Worm (Caenorhabditis elegans) whole organism, L2 larva: ENCODE results near the gene dnj-16.

ENCODE experiments used
- ama-1 ChIP-seq: fragments of 150-350 bp; optimal IDR thresholded peaks from 2 replicates; lab custom pipeline; 2018; ENCODE audit warnings: inconsistent platforms
- ceh-16 ChIP-seq: fragments of 150-350 bp; optimal IDR thresholded peaks from 2 replicates; lab custom pipeline; 2014; ENCODE audit warnings: missing biosample characterization, missing genetic modification characterization
- ceh-82 ChIP-seq: fragments of 150-350 bp; optimal IDR thresholded peaks from 2 replicates; lab custom pipeline; 2014; ENCODE audit warnings: missing biosample characterization, missing genetic modification characterization
- egl-27 ChIP-seq: sonication (generic microtip); optimal IDR thresholded peaks from 3 replicates; lab custom pipeline; 2017; ENCODE audit warnings: missing biosample characterization, missing genetic modification reagents, missing genetic modification characterization
- fos-1 ChIP-seq: fragments of 150-350 bp; optimal IDR thresholded peaks from 2 replicates; lab custom pipeline; 2014; ENCODE audit warnings: missing biosample characterization, missing genetic modification characterization
- lsy-2 ChIP-seq, 2 experiments: fragments of 150-350 bp in 1 of 2; sonication (generic microtip) in 1 of 2; optimal IDR thresholded peaks; 2 replicates each; lab custom pipeline; 2014 to 2017; ENCODE audit warnings: missing biosample characterization in 2 of 2, missing genetic modification characterization in 2 of 2
- mdl-1 ChIP-seq, 2 experiments: fragments of 150-350 bp in 1 of 2; sonication (generic microtip) in 1 of 2; optimal IDR thresholded peaks; 2 replicates each; lab custom pipeline; 2017; ENCODE audit warnings: missing biosample characterization in 2 of 2, missing genetic modification characterization in 2 of 2
- nhr-12 ChIP-seq: fragments of 150-350 bp; optimal IDR thresholded peaks from 2 replicates; lab custom pipeline; 2014; ENCODE audit warnings: missing biosample characterization, missing genetic modification characterization
- nhr-25 ChIP-seq: fragments of 150-350 bp; sonication (generic microtip); optimal IDR thresholded peaks from 3 replicates; lab custom pipeline; 2014; ENCODE audit warnings: missing biosample characterization, missing genetic modification characterization
- snpc-4 ChIP-seq: fragments of 150-350 bp; optimal IDR thresholded peaks from 2 replicates; lab custom pipeline; 2014; ENCODE audit warnings: missing biosample characterization, missing genetic modification characterization
- ztf-11 ChIP-seq: sonication (generic microtip); optimal IDR thresholded peaks from 2 replicates; lab custom pipeline; 2017; ENCODE audit warnings: missing biosample characterization, missing genetic modification characterization

DNA sequence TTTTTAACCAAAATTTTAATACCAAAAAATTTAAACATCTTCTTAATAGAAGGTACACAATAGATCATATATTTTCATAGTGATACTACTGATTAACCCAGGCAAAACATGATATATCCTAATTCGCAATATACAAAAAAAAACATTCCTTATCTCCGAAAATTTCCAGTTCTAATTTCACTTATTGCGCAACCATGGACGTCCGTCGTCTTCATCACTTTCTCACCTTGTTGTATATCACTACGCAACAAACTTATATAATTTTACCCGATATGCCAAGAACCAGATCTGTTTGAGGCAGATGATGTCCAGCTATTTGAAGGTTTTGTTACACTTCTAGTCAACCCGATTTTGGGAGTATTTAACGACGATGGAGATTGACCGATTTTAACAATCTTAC lies 3.1 kb upstream of the dnj-16 start, which contains the start of gene R74.2:
- TF ChIP-seq lsy-2 (tag; optimal IDR thresholded peaks at IDR 0.05; lab: Kevin White, UChicago) (no peak), fos-1 (tag; lab: Kevin White, UChicago) (no peak), mdl-1 (tag; optimal IDR thresholded peaks at IDR 0.05; lab: Kevin White, UChicago) (no peak), nhr-25 (tag; lab: Kevin White, UChicago) (peak; percentile 41), ama-1 (lab: Kevin White, UChicago) (no peak), ztf-11 (no peak), ceh-82 (no peak), ceh-16 (tag; lab: Kevin White, UChicago) (no peak), egl-27 (tag; lab: Kevin White, UChicago) (no peak), snpc-4 (tag; lab: Kevin White, UChicago) (no peak), nhr-12 (no peak)
